Fruit fly (Drosophila melanogaster) whole organism, adult: ENCODE measurements around the gene CG43922.

ENCODE experiments used
- CG12768 ChIP-seq: fragments of 200-800 bp; sonication (Bioruptor generic); optimal IDR thresholded peaks from 2 replicates; lab custom pipeline; 2017; ENCODE audit warnings: missing biosample characterization, missing genetic modification characterization, mild to moderate bottlenecking, moderate library complexity, missing genetic modification reagents
- CG33017 ChIP-seq: fragments of 200-800 bp; sonication (Bioruptor generic); optimal IDR thresholded peaks from 2 replicates; lab custom pipeline; 2018; ENCODE audit warnings: missing biosample characterization, mild to moderate bottlenecking, missing genetic modification characterization, moderate library complexity
- Clk ChIP-seq: fragments of 200-800 bp; sonication (Bioruptor generic); optimal IDR thresholded peaks from 2 replicates; lab custom pipeline; 2017; ENCODE audit warnings: missing biosample characterization, missing genetic modification characterization
- Hr96 ChIP-seq: fragments of 200-800 bp; sonication (Bioruptor generic); optimal IDR thresholded peaks from 2 replicates; lab custom pipeline; 2016; ENCODE audit warnings: missing biosample characterization, missing genetic modification characterization
- bab1 ChIP-seq: fragments of 200-800 bp; sonication (Bioruptor generic); optimal IDR thresholded peaks from 3 replicates; lab custom pipeline; 2019; ENCODE audit warnings: missing biosample characterization, mild to moderate bottlenecking, missing genetic modification characterization, moderate library complexity
- toe ChIP-seq: fragments of 200-800 bp; sonication (Bioruptor generic); optimal IDR thresholded peaks from 2 replicates; lab custom pipeline; 2016; ENCODE audit warnings: missing biosample characterization, missing genetic modification characterization

DNA sequence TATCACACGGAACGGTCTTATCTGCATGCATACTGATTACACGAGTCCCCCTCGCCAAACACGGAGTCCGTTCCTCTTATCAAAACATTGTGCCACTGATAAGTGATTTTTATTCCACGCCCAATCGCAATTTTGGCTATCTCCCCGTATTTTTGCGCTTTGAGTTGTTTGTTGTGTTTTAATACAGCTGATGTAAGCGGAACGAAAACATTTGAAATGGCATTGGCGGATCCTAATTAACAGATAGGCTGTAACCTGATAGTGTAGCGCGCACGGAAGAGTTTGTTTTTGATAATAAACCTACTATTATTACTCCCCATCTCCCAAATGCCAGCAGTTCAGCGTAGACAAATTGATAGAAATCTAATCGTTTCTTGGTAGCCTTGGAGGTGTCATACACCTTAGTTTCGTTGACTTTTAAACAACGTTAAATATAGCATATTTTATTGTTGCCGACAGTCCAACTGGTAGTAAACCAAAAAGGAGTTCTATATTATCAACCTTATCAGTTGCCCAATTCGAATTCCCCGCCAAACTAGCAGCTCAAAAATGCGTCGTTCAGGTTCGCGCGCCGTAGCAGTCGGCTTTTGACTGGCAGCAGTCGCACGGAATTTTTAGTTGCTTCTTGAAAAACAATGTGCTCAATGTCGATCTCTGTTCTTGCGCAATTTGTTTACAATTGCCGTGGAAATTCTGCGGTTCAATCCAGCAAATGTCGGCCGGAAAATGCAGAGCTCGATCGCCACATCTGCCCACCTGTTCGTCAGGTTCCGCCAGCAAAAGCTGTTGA lies 34.7 kb upstream of the CG43922 start:
- TF ChIP-seq toe (no peak), CG12768 (GFP tag; lab: Kevin White, UChicago) (peak; percentile 34), Hr96 (GFP tag; lab: Kevin White, UChicago) (no peak), bab1 (no peak), Clk (GFP tag; lab: Kevin White, UChicago) (no peak), CG33017 (no peak)
